Worm (Caenorhabditis elegans) whole organism, L3 larva: ENCODE measurements around the gene F29A7.3.

Experiments used
- ZK546.5 ChIP-seq: sonication (generic microtip); optimal IDR thresholded peaks from 2 replicates; lab custom pipeline; 2017; ENCODE audit warnings: missing biosample characterization, missing genetic modification characterization
- egl-27 ChIP-seq: sonication (generic microtip); optimal IDR thresholded peaks from 4 replicates; lab custom pipeline; 2017; ENCODE audit warnings: missing biosample characterization, missing genetic modification reagents, missing genetic modification characterization
- fos-1 ChIP-seq: fragments of 150-350 bp; optimal IDR thresholded peaks from 2 replicates; lab custom pipeline; 2014; ENCODE audit warnings: missing biosample characterization, missing genetic modification characterization
- jun-1 ChIP-seq: fragments of 150-350 bp; optimal IDR thresholded peaks from 2 replicates; lab custom pipeline; 2014; ENCODE audit warnings: missing biosample characterization, missing genetic modification reagents, missing genetic modification characterization
- mdl-1 ChIP-seq: fragments of 150-350 bp; optimal IDR thresholded peaks from 2 replicates; lab custom pipeline; 2014; ENCODE audit warnings: missing biosample characterization, missing genetic modification characterization
- nhr-237 ChIP-seq: fragments of 150-350 bp; optimal IDR thresholded peaks from 2 replicates; lab custom pipeline; 2014; ENCODE audit warnings: missing biosample characterization, missing genetic modification characterization
- nhr-28 ChIP-seq: fragments of 150-350 bp; optimal IDR thresholded peaks from 2 replicates; lab custom pipeline; 2014; ENCODE audit warnings: missing biosample characterization, missing genetic modification characterization
- nhr-77 ChIP-seq: fragments of 150-350 bp; optimal IDR thresholded peaks from 2 replicates; lab custom pipeline; 2014; ENCODE audit warnings: missing biosample characterization, missing genetic modification characterization
- pha-4 ChIP-seq: fragments of 150-350 bp; optimal IDR thresholded peaks from 2 replicates; lab custom pipeline; 2014; ENCODE audit warnings: missing biosample characterization, missing genetic modification reagents, missing genetic modification characterization
- pqm-1 ChIP-seq: fragments of 150-350 bp; optimal IDR thresholded peaks from 2 replicates; lab custom pipeline; 2017; ENCODE audit warnings: missing biosample characterization, missing genetic modification characterization, inconsistent platforms
- skn-1 ChIP-seq: fragments of 150-350 bp; optimal IDR thresholded peaks from 2 replicates; lab custom pipeline; 2014; ENCODE audit warnings: missing biosample characterization, missing genetic modification characterization
- tbx-2 ChIP-seq: sonication (generic microtip); optimal IDR thresholded peaks from 2 replicates; lab custom pipeline; 2016; ENCODE audit warnings: mild to moderate bottlenecking, missing genetic modification characterization, missing compliant biosample characterization

DNA sequence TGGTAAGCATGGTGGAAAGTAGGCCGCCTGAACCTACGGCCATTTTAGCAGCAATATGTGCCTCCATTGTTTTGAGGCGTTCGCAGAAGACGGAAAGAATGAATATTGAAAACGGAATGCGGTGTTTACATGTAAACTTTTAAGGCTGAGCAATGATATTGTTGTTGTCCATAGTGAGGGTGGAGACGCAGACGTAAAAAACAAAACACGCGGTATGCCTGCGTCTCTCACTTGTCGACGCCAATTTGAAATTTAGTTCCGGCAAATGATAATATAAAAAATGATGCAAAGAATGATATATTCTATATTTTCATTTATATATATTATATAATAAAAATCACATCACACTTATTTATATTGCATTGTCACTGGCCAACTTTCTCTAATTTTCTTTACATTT, 45.2 kb upstream of the F29A7.3 start, which contains the start of gene Y47G7B.2:
- TF ChIP-seq mdl-1 (tag; lab: Kevin White, UChicago) (no peak), ZK546.5 (no peak), pqm-1 (no peak), nhr-237 (no peak), fos-1 (tag; lab: Kevin White, UChicago) (no peak), tbx-2 (tag; lab: Kevin White, UChicago) (no peak), pha-4 (tag; lab: Kevin White, UChicago) (no peak), jun-1 (no peak), skn-1 (tag; lab: Kevin White, UChicago) (no peak), egl-27 (tag; lab: Kevin White, UChicago) (no peak), nhr-28 (tag; lab: Kevin White, UChicago) (no peak), nhr-77 (tag; lab: Kevin White, UChicago) (no peak)
